Worm (Caenorhabditis elegans) whole organism, midembryonic: ENCODE results near the gene Y65A5A.24.

Experiments used
- T22C8.4 ChIP-seq: fragments of 200-800 bp; sonication (Bioruptor generic); IDR thresholded peaks from 2 replicates; pipeline ENCODE4 v1.3.6; 2022; ENCODE audit warnings: missing genetic modification characterization, missing compliant biosample characterization
- cog-1 ChIP-seq: sonication (generic microtip); optimal IDR thresholded peaks from 2 replicates; lab custom pipeline; 2016; ENCODE audit warnings: missing genetic modification characterization, missing compliant biosample characterization
- flt-1 ChIP-seq: fragments of 200-800 bp; sonication (Bioruptor generic); IDR thresholded peaks from 2 replicates; pipeline ENCODE4 v1.3.6; 2022; ENCODE audit warnings: missing genetic modification characterization, missing compliant biosample characterization
- klf-2 ChIP-seq: fragments of 200-800 bp; sonication (Bioruptor generic); conservative IDR thresholded peaks from 2 replicates; pipeline ENCODE4 v1.3.6; 2022; ENCODE audit warnings: missing genetic modification reagents, missing genetic modification characterization, missing compliant biosample characterization
- med-1 ChIP-seq: sonication (generic microtip); optimal IDR thresholded peaks from 2 replicates; lab custom pipeline; 2017; ENCODE audit warnings: missing genetic modification characterization, mild to moderate bottlenecking, missing compliant biosample characterization, antibody characterized with exemption, missing genetic modification reagents; ENCODE audit not compliant: insufficient read depth
- ref-1 ChIP-seq: fragments of 200-800 bp; sonication (Bioruptor generic); conservative IDR thresholded peaks from 2 replicates; pipeline ENCODE4 v1.3.6; 2022; ENCODE audit warnings: missing genetic modification reagents, missing genetic modification characterization, missing compliant biosample characterization
- tab-1 ChIP-seq: fragments of 200-800 bp; sonication (Bioruptor generic); IDR thresholded peaks from 2 replicates; pipeline ENCODE4 v1.3.6; 2022; ENCODE audit warnings: missing genetic modification characterization, missing compliant biosample characterization
- ztf-23 ChIP-seq: fragments of 200-800 bp; sonication (Bioruptor generic); IDR thresholded peaks from 2 replicates; pipeline ENCODE4 v1.3.6; 2022; ENCODE audit warnings: missing genetic modification reagents, missing genetic modification characterization, missing compliant biosample characterization
- ztf-29 ChIP-seq: fragments of 200-800 bp; sonication (Bioruptor generic); IDR thresholded peaks from 2 replicates; pipeline ENCODE4 v1.3.6; 2022; ENCODE audit warnings: missing genetic modification reagents, missing genetic modification characterization, missing compliant biosample characterization

The Y65A5A.24 gene

DNA sequence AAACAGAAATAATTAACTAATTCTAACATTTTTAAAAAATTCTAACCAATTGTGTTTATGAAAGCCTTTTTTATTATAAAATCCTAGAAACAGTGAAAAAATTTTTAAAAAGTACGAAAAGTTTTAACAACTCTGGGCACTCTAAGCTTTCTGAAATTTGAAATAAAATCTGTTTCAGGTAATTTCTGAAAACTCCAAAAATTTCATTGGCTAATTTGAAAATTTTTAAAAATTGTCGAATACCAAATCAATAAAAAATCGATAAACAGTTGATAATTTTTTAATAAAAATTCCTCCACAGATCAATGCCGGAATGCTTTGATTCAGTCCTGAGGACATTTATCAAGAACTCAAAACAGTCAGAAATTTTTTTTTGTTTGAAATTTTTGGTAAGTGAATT, at the start of gene Y65A5A.24:
Gene Y65A5A.24, plus strand, starts transcription at position 301 of the 400 bp plus-strand sequence.
- TF ChIP-seq klf-2 (GFP tag; lab: Robert Waterston, UW) (no peak), ref-1 (GFP tag; lab: Robert Waterston, UW) (no peak), ztf-29 (GFP tag; lab: Robert Waterston, UW) (no peak), cog-1 (tag; lab: Kevin White, UChicago) (no peak), ztf-23 (GFP tag; lab: Robert Waterston, UW) (no peak), med-1 (GFP tag; lab: Kevin White, UChicago) (no peak), tab-1 (GFP tag; lab: Robert Waterston, UW) (no peak), flt-1 (no peak), T22C8.4 (GFP tag; lab: Robert Waterston, UW) (no peak)

DNA sequence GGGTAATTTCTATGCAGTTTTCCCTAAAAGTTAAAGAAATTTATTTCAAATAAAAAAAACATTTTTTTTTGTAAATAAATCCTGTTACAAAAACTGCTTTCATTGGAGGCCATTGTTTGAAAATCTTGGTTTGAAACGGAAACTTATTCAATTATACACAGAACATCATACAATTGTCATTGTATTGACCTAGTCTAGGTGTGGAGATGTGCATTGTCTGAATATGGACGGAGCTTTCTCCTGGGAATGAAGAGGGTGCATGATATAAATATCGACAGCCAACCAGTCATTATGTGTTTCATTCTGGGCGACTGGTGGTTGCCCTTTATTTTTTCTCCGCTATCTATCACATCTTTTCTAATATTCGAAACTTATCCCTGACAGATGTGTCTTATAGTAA, 47.3 kb upstream of the Y65A5A.24 start, which contains the start of gene C35D6.3:
Gene C35D6.3, plus strand, starts transcription at position 301 of the 400 bp plus-strand sequence.
- TF ChIP-seq ref-1 (GFP tag; lab: Robert Waterston, UW) (no peak), med-1 (GFP tag; lab: Kevin White, UChicago) (no peak), cog-1 (tag; lab: Kevin White, UChicago) (no peak), tab-1 (GFP tag; lab: Robert Waterston, UW) (no peak), ztf-29 (GFP tag; lab: Robert Waterston, UW) (no peak), flt-1 (no peak), klf-2 (GFP tag; lab: Robert Waterston, UW) (no peak), ztf-23 (GFP tag; lab: Robert Waterston, UW) (no peak), T22C8.4 (GFP tag; lab: Robert Waterston, UW) (no peak)

DNA sequence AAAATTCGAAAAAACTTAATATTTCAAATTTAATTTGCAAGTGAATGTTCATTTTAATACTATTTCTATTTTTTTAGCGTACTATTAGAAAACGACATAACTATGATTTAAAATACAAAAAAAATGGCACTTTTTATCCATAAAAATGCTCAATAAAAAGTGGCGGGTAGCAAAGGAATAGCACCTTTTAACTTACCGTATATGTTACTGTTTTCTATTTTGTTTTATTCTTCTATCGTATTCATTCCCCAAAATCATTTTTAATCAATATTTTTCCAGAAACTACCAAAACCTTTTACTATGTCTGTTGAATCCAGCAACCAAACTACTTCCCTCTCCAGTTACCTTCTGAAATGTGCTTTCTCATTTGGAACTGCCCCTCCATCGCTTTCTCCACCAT, 43.1 kb upstream of the Y65A5A.24 start, which contains the start of gene C35D6.4:
Gene C35D6.4, plus strand, starts transcription at position 301 of the 400 bp plus-strand sequence.
- TF ChIP-seq cog-1 (tag; lab: Kevin White, UChicago): no peak
- TF ChIP-seq med-1 (GFP tag; lab: Kevin White, UChicago): no peak
- no peak for TF ChIP-seq ztf-29 (GFP tag; lab: Robert Waterston, UW)
- TF ChIP-seq klf-2 (GFP tag; lab: Robert Waterston, UW): no peak
- TF ChIP-seq tab-1 (GFP tag; lab: Robert Waterston, UW): no peak
- TF ChIP-seq flt-1: no peak
- no peak for TF ChIP-seq ref-1 (GFP tag; lab: Robert Waterston, UW)
- TF ChIP-seq T22C8.4 (GFP tag; lab: Robert Waterston, UW): no peak
- no peak for TF ChIP-seq ztf-23 (GFP tag; lab: Robert Waterston, UW)

DNA sequence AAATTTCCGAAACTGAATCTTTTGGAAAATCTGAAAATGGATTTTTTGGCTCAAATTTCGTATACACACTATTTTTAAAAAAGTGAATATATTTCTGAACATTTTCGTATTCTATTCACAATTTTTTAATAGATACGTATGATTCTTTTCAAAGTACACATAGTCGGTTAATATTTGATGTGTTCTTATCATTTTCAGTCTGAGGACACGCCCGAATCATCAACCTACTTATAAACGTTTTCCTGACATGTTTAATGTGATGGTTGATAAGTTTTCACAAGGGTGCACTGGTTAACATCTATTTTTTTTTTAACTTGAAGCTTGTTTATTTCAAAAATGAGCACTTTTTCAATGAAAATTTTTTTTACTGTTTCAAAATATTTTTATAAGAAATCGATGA, 29.2 kb upstream of the Y65A5A.24 start:
- no peak for TF ChIP-seq med-1 (GFP tag; lab: Kevin White, UChicago)
- no peak for TF ChIP-seq cog-1 (tag; lab: Kevin White, UChicago)
- no peak for TF ChIP-seq tab-1 (GFP tag; lab: Robert Waterston, UW)
- no peak for TF ChIP-seq ztf-29 (GFP tag; lab: Robert Waterston, UW)
- TF ChIP-seq ztf-23 (GFP tag; lab: Robert Waterston, UW): no peak
- TF ChIP-seq ref-1 (GFP tag; lab: Robert Waterston, UW): no peak
- TF ChIP-seq klf-2 (GFP tag; lab: Robert Waterston, UW): no peak
- TF ChIP-seq T22C8.4 (GFP tag; lab: Robert Waterston, UW): no peak
- no peak for TF ChIP-seq flt-1

DNA sequence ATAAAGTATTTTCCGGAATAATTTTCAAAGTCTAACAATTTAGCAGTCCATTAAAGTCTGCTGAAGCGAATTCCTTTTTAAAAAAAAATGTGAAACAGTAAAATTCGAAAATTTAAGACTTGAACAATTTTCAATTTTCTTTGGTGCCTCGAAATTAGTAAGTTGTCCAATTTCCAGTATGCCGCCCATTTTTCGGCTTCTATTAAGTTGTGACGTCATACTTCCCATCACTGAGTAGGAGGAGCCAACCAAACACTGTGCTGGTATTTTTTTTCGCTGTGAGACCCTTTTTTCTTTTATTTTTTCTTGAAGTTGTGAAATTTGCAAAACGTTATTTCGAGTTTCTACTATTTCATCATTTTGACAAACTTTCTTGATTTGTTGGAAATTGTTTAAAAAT, 23.2 kb upstream of the Y65A5A.24 start:
- no peak for TF ChIP-seq ref-1 (GFP tag; lab: Robert Waterston, UW)
- TF ChIP-seq med-1 (GFP tag; lab: Kevin White, UChicago): no peak
- no peak for TF ChIP-seq cog-1 (tag; lab: Kevin White, UChicago)
- no peak for TF ChIP-seq tab-1 (GFP tag; lab: Robert Waterston, UW)
- TF ChIP-seq klf-2 (GFP tag; lab: Robert Waterston, UW): no peak
- no peak for TF ChIP-seq flt-1
- no peak for TF ChIP-seq ztf-29 (GFP tag; lab: Robert Waterston, UW)
- TF ChIP-seq ztf-23 (GFP tag; lab: Robert Waterston, UW): no peak
- no peak for TF ChIP-seq T22C8.4 (GFP tag; lab: Robert Waterston, UW)

DNA sequence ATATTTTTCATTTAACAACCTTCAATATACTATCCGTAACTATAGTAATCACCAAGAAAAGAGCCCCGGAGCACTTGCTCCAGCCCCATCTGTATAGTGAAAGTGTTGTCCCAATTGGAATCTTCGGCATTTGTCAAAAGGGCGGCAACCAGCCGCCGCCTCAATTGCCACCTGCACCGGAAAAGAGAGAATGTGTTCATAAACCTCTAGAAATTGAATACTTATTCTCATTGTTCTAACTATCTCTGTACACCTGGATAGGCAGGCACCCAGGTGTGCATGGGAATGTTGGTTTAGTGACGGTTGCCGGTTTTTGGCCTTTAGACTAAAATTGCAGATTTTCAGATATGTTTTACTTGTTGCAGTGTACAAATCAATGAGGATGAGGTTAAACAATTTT, 15.8 kb upstream of the Y65A5A.24 start:
- no peak for TF ChIP-seq klf-2 (GFP tag; lab: Robert Waterston, UW)
- no peak for TF ChIP-seq ref-1 (GFP tag; lab: Robert Waterston, UW)
- TF ChIP-seq flt-1: no peak
- no peak for TF ChIP-seq tab-1 (GFP tag; lab: Robert Waterston, UW)
- no peak for TF ChIP-seq cog-1 (tag; lab: Kevin White, UChicago)
- TF ChIP-seq ztf-23 (GFP tag; lab: Robert Waterston, UW): no peak
- TF ChIP-seq T22C8.4 (GFP tag; lab: Robert Waterston, UW): no peak
- no peak for TF ChIP-seq med-1 (GFP tag; lab: Kevin White, UChicago)
- no peak for TF ChIP-seq ztf-29 (GFP tag; lab: Robert Waterston, UW)

DNA sequence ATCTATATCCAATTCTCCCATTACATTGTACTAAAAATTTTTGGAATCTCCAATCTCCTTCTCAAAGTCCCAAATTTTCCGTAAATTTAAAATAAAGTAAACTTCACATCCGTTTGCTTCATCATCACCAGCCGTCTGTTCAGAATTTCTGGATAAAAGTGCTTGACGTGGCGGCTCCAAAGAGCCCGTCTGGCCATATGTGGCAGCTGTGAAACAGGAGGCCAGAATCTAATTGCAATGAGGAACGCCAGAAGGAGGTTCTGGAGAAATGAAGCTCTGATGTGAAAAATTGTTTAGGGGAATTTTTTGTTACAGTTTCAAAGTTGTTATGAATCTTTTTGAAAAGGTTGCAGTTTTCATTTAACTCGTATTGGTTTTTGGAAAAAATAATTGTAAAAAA, 13.5 kb upstream of the Y65A5A.24 start:
- TF ChIP-seq ztf-23 (GFP tag; lab: Robert Waterston, UW) (no peak), tab-1 (GFP tag; lab: Robert Waterston, UW) (no peak), klf-2 (GFP tag; lab: Robert Waterston, UW) (no peak), cog-1 (tag; lab: Kevin White, UChicago) (no peak), med-1 (GFP tag; lab: Kevin White, UChicago) (no peak), ztf-29 (GFP tag; lab: Robert Waterston, UW) (no peak), T22C8.4 (GFP tag; lab: Robert Waterston, UW) (no peak), ref-1 (GFP tag; lab: Robert Waterston, UW) (no peak), flt-1 (no peak)

DNA sequence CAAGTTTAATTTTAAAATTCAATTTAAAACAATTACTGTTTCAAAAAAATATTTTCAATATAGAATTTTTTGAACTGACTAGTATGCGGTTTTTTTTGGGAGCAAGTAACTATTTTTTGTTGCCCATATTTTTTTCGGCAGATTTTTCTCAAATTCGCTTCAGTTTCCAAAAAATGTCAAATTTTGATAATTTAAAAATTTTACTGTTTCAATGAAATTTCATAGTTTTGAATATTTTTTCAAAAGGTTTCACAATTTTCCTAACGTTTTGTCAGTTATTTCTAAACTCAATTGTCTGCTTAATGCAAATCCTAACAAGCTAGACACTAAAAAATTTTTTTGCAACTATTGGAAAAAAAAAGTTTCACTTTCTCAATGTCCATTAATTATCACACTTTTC, 12.8 kb upstream of the Y65A5A.24 start:
- TF ChIP-seq ztf-23 (GFP tag; lab: Robert Waterston, UW): no peak
- TF ChIP-seq cog-1 (tag; lab: Kevin White, UChicago): no peak
- TF ChIP-seq med-1 (GFP tag; lab: Kevin White, UChicago): no peak
- no peak for TF ChIP-seq ref-1 (GFP tag; lab: Robert Waterston, UW)
- 0 out of 2 replicates have a peak, but pooled peaks have one; percentile 57 for TF ChIP-seq flt-1
- no peak for TF ChIP-seq ztf-29 (GFP tag; lab: Robert Waterston, UW)
